Fruit fly (Drosophila melanogaster) whole organism, embryonic: ENCODE results near the gene CG43060.
"Not testable (repeated sequence)": the region's sequence is repeated elsewhere in the genome, so short reads cannot be mapped to it uniquely, and the experiment has no call there.

Experiments used
- CG10321 ChIP-seq: fragments of 200-800 bp; sonication (Bioruptor generic); IDR thresholded peaks from 2 replicates; pipeline ENCODE4 v1.3.6; 2022; ENCODE audit warnings: missing biosample characterization, missing genetic modification characterization
- CG17328 ChIP-seq: fragments of 200-800 bp; sonication (Bioruptor generic); IDR thresholded peaks from 2 replicates; pipeline ENCODE4 v1.3.6; 2022; ENCODE audit warnings: missing biosample characterization, missing genetic modification characterization
- CG7786 ChIP-seq: fragments of 200-800 bp; sonication (Bioruptor generic); optimal IDR thresholded peaks from 2 replicates; lab custom pipeline; 2016; ENCODE audit warnings: missing biosample characterization, missing genetic modification characterization
- MTF-1 ChIP-seq: fragments of 200-800 bp; sonication (Bioruptor generic); optimal IDR thresholded peaks from 2 replicates; lab custom pipeline; 2018; ENCODE audit warnings: missing biosample characterization, mild to moderate bottlenecking, missing genetic modification characterization, borderline replicate concordance
- NC2α ChIP-seq: fragments of 200-800 bp; sonication (Bioruptor generic); optimal IDR thresholded peaks from 2 replicates; lab custom pipeline; 2016; ENCODE audit warnings: missing biosample characterization, missing genetic modification characterization
- br ChIP-seq: fragments of >200 bp; optimal IDR thresholded peaks from 2 replicates; lab custom pipeline; 2017
- chm ChIP-seq: fragments of 200-800 bp; sonication (Bioruptor generic); IDR thresholded peaks from 2 replicates; pipeline ENCODE4 v1.3.6; 2022; ENCODE audit warnings: missing biosample characterization, missing genetic modification characterization
- fru ChIP-seq: fragments of >200 bp; optimal IDR thresholded peaks from 2 replicates; lab custom pipeline; 2017
- otp ChIP-seq: fragments of 200-800 bp; sonication (Bioruptor generic); IDR thresholded peaks from 3 replicates; pipeline ENCODE4, ENCODE4 v1.3.6; 2022; ENCODE audit warnings: missing biosample characterization, missing genetic modification characterization
- stc ChIP-seq: fragments of 200-800 bp; sonication (Bioruptor generic); IDR thresholded peaks from 2 replicates; pipeline ENCODE4 v1.3.6; 2022; ENCODE audit warnings: missing biosample characterization, missing genetic modification characterization

- not testable (repeated sequence) for TF ChIP-seq chm (GFP tag; lab: Robert Waterston, UW); fru (lab: Kevin White, UChicago); br (lab: Kevin White, UChicago); CG7786 (GFP tag; lab: Kevin White, UChicago); otp (GFP tag; lab: Robert Waterston, UW); stc (GFP tag; lab: Robert Waterston, UW); MTF-1 (GFP tag; lab: Kevin White, UChicago); CG17328; CG10321 (GFP tag; lab: Robert Waterston, UW); NC2α
These were observed 7.8 kb downstream of the CG43060 start, which contains the start of gene CG43618 for dm6 chr3R:8048867-8049266.
